Worm (Caenorhabditis elegans) whole organism, midembryonic: ENCODE measurements around the gene F35B3.4.

ENCODE experiments used
- T22C8.4 ChIP-seq: fragments of 200-800 bp; sonication (Bioruptor generic); IDR thresholded peaks from 2 replicates; pipeline ENCODE4 v1.3.6; 2022; ENCODE audit warnings: missing genetic modification characterization, missing compliant biosample characterization
- cog-1 ChIP-seq: sonication (generic microtip); optimal IDR thresholded peaks from 2 replicates; lab custom pipeline; 2016; ENCODE audit warnings: missing genetic modification characterization, missing compliant biosample characterization
- flt-1 ChIP-seq: fragments of 200-800 bp; sonication (Bioruptor generic); IDR thresholded peaks from 2 replicates; pipeline ENCODE4 v1.3.6; 2022; ENCODE audit warnings: missing genetic modification characterization, missing compliant biosample characterization
- klf-2 ChIP-seq: fragments of 200-800 bp; sonication (Bioruptor generic); conservative IDR thresholded peaks from 2 replicates; pipeline ENCODE4 v1.3.6; 2022; ENCODE audit warnings: missing genetic modification reagents, missing genetic modification characterization, missing compliant biosample characterization
- med-1 ChIP-seq: sonication (generic microtip); optimal IDR thresholded peaks from 2 replicates; lab custom pipeline; 2017; ENCODE audit warnings: missing genetic modification characterization, mild to moderate bottlenecking, missing compliant biosample characterization, antibody characterized with exemption, missing genetic modification reagents; ENCODE audit not compliant: insufficient read depth
- ref-1 ChIP-seq: fragments of 200-800 bp; sonication (Bioruptor generic); conservative IDR thresholded peaks from 2 replicates; pipeline ENCODE4 v1.3.6; 2022; ENCODE audit warnings: missing genetic modification reagents, missing genetic modification characterization, missing compliant biosample characterization
- tab-1 ChIP-seq: fragments of 200-800 bp; sonication (Bioruptor generic); IDR thresholded peaks from 2 replicates; pipeline ENCODE4 v1.3.6; 2022; ENCODE audit warnings: missing genetic modification characterization, missing compliant biosample characterization
- ztf-23 ChIP-seq: fragments of 200-800 bp; sonication (Bioruptor generic); IDR thresholded peaks from 2 replicates; pipeline ENCODE4 v1.3.6; 2022; ENCODE audit warnings: missing genetic modification reagents, missing genetic modification characterization, missing compliant biosample characterization
- ztf-29 ChIP-seq: fragments of 200-800 bp; sonication (Bioruptor generic); IDR thresholded peaks from 2 replicates; pipeline ENCODE4 v1.3.6; 2022; ENCODE audit warnings: missing genetic modification reagents, missing genetic modification characterization, missing compliant biosample characterization

Gene F35B3.4

DNA sequence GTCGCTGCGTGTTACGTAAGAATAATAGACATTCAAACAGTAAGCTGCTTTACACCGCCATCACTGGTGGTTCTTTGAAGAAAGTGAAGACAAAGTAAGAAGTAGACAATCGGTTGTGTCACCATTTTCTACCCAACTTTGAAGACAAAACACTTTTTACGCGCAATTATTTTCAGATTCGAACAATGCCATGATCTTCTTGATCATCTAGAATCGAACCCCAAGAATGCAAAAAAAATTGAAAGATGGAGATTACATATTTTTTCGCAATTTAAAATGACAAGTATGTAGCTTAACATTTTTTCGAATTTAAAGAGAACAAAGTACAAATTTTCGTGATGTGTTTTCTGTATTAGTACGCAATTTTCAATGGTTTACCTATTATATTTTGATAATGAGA lies at the start of gene F35B3.4:
F35B3.4 (minus strand) TSS at position 101 of the 400 bp plus-strand sequence.
- TF ChIP-seq klf-2: no peak
- TF ChIP-seq med-1: no peak
- no peak for TF ChIP-seq ztf-23 (GFP tag; lab: Robert Waterston, UW)
- TF ChIP-seq cog-1 (tag; lab: Kevin White, UChicago): no peak
- TF ChIP-seq ref-1 (GFP tag; lab: Robert Waterston, UW): no peak
- TF ChIP-seq tab-1 (GFP tag; lab: Robert Waterston, UW): no peak
- no peak for TF ChIP-seq ztf-29
- no peak for TF ChIP-seq T22C8.4
- no peak for TF ChIP-seq flt-1 (GFP tag; lab: Robert Waterston, UW)

DNA sequence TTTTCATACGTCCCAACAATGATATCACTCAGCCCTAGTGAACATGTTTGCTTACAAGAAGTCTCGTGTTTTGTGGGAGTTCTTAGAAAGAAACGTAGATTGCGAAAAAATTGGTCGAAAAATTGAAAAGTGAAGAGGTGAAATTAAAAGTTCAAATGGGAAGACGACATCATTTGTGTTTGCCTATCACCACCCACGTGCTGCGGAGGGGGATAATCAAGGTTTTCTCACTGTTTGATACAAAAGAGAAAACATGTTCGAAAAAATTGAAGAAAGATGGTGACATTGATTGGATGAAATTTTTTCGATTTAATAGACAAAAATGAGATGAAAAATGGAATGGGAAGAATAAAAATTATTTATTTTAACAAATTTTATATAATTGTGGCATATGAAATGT lies 49.7 kb upstream of the F35B3.4 start:
- no peak for TF ChIP-seq med-1
- TF ChIP-seq ztf-23 (GFP tag; lab: Robert Waterston, UW): no peak
- TF ChIP-seq tab-1 (GFP tag; lab: Robert Waterston, UW): no peak
- no peak for TF ChIP-seq klf-2
- no peak for TF ChIP-seq ref-1 (GFP tag; lab: Robert Waterston, UW)
- no peak for TF ChIP-seq ztf-29
- TF ChIP-seq T22C8.4: no peak
- no peak for TF ChIP-seq cog-1 (tag; lab: Kevin White, UChicago)
- TF ChIP-seq flt-1 (GFP tag; lab: Robert Waterston, UW): no peak

DNA sequence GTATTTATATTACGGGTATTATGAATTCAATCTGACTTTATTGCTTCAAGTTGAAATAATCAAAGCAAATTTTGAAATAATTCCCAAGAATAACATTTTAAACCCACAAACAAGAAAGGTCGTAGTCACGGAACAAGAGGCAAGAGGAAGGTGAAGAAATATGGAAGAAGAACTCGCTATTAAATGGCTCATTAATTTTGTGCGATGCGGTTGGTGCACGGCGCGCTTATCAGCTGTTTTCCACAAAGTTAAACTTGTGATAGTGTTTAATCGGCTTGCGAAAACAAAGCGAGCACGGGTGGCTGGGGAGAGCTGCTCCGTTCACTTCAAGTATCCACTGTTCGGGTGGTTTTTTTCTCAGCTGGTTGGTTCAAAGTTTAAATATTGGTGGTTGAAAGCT lies 46.2 kb upstream of the F35B3.4 start:
- no peak for TF ChIP-seq ref-1 (GFP tag; lab: Robert Waterston, UW)
- no peak for TF ChIP-seq tab-1 (GFP tag; lab: Robert Waterston, UW)
- TF ChIP-seq T22C8.4: no peak
- TF ChIP-seq flt-1 (GFP tag; lab: Robert Waterston, UW): no peak
- TF ChIP-seq med-1: no peak
- TF ChIP-seq klf-2: no peak
- no peak for TF ChIP-seq ztf-29
- no peak for TF ChIP-seq ztf-23 (GFP tag; lab: Robert Waterston, UW)

DNA sequence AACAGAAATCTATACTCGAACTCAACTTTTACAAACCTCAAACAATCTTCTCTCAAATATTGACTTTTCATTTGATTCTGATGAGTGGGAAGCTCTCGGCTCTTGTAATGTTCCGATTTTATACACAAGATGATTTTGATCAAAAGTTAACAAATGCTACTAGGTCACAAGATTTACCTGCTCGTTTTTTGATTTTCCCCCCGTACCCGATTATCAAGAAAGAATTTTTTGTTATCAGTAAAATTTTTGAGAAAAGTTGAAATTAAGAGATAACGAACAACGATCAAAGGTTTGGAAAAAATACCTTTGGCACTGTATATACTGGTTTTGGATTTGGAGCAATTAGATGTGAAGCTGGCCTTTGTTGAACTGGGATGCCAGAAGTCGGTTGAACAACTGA lies 44.1 kb upstream of the F35B3.4 start:
- TF ChIP-seq flt-1 (GFP tag; lab: Robert Waterston, UW) (no peak), cog-1 (tag; lab: Kevin White, UChicago) (no peak), tab-1 (GFP tag; lab: Robert Waterston, UW) (no peak), klf-2 (no peak), T22C8.4 (no peak), ztf-29 (no peak), ztf-23 (GFP tag; lab: Robert Waterston, UW) (no peak), med-1 (no peak), ref-1 (GFP tag; lab: Robert Waterston, UW) (no peak)

DNA sequence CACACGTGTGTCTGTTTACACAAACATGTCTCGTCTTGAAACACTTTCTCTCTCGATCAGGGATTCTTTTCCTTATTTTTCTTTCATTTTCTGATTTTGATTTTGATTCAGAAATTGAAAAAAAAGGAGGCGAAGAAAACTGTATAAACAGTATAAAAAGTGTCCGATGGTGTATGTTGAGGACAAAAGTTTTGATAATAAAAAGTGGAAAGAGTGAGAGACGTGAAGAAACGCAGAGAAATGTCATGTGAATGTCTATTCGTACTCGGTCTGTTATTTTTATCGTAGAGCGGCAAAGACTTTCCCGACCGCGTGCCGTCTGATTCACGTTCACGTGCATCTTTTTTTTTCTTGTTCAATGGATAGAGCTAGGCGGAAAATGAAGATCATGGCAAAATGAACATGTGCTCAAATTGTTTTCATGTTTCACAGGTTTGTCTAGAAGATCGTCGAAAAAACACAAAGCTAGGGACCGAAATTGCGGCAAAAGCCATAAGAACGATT lies 43.0 kb upstream of the F35B3.4 start:
- TF ChIP-seq flt-1 (GFP tag; lab: Robert Waterston, UW) (no peak), klf-2 (no peak), ref-1 (GFP tag; lab: Robert Waterston, UW) (no peak), cog-1 (tag; lab: Kevin White, UChicago) (no peak), med-1 (no peak), ztf-29 (no peak), ztf-23 (GFP tag; lab: Robert Waterston, UW) (no peak), tab-1 (GFP tag; lab: Robert Waterston, UW) (no peak), T22C8.4 (no peak)

DNA sequence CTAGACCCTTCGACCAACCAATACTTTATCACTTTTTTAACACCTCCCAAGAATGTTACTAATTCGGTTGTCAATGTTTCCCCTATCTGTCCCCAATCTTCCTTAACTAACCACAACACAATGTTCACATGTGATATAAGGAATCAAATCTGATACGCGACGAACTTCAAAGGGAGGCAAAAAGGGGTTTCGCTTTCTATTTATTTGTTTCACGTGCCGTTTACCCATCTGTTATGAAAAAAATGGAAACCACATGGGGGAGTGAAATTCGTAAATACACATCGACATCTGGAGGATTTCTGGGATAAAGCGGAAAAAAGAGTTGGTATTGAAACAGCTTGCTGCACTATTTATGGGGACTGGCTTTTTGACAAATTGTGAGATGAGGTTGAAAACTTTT lies 41.4 kb upstream of the F35B3.4 start:
- TF ChIP-seq T22C8.4 (no peak), ref-1 (GFP tag; lab: Robert Waterston, UW) (no peak), med-1 (no peak), ztf-23 (GFP tag; lab: Robert Waterston, UW) (no peak), cog-1 (tag; lab: Kevin White, UChicago) (no peak), flt-1 (GFP tag; lab: Robert Waterston, UW) (no peak), ztf-29 (no peak), tab-1 (GFP tag; lab: Robert Waterston, UW) (no peak), klf-2 (no peak)

DNA sequence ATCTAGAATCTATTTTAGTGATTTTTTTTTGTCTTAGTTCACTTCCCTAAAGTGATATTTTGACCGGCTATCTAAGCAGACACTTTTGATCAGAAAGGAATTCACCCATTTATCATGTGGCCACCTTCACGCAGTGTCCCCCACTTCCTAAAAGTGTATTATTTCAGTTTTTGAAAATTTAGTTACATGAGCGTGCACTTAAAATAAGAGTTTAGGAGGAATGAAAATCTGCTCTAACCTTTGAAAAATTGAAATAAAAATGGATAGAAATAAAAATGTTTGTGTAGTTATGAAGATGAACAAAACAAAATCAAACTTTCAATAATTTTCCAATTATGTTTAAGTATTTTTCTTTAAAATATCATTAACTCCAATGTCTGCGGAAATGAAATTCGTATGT lies 39.0 kb upstream of the F35B3.4 start:
- TF ChIP-seq ref-1 (GFP tag; lab: Robert Waterston, UW) (no peak), klf-2 (no peak), tab-1 (GFP tag; lab: Robert Waterston, UW) (no peak), cog-1 (tag; lab: Kevin White, UChicago) (no peak), T22C8.4 (no peak), med-1 (no peak), ztf-23 (GFP tag; lab: Robert Waterston, UW) (no peak), flt-1 (GFP tag; lab: Robert Waterston, UW) (no peak), ztf-29 (no peak)

DNA sequence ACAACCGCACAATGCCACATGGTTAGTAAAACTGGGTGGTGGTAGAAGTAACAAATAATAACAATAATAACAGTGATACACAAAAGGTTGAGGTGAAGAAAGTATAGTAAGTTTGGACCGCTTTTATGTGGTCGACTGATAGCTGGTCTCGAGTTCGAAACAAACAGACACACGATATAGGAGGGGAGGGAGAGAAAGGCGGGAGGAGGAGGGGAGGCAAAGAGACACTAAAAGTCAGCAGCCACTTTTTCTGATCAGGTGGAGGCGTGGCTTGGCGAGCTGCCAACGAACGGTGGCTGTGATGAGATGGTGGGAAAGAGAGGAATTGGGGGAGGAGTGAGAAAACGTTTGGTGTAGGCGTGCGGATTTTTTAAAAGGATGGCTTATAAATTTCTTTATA lies 37.6 kb upstream of the F35B3.4 start:
- no peak for TF ChIP-seq tab-1 (GFP tag; lab: Robert Waterston, UW)
- 0 out of 2 replicates have a peak, but pooled peaks have one; percentile 25 for TF ChIP-seq ztf-23 (GFP tag; lab: Robert Waterston, UW)

DNA sequence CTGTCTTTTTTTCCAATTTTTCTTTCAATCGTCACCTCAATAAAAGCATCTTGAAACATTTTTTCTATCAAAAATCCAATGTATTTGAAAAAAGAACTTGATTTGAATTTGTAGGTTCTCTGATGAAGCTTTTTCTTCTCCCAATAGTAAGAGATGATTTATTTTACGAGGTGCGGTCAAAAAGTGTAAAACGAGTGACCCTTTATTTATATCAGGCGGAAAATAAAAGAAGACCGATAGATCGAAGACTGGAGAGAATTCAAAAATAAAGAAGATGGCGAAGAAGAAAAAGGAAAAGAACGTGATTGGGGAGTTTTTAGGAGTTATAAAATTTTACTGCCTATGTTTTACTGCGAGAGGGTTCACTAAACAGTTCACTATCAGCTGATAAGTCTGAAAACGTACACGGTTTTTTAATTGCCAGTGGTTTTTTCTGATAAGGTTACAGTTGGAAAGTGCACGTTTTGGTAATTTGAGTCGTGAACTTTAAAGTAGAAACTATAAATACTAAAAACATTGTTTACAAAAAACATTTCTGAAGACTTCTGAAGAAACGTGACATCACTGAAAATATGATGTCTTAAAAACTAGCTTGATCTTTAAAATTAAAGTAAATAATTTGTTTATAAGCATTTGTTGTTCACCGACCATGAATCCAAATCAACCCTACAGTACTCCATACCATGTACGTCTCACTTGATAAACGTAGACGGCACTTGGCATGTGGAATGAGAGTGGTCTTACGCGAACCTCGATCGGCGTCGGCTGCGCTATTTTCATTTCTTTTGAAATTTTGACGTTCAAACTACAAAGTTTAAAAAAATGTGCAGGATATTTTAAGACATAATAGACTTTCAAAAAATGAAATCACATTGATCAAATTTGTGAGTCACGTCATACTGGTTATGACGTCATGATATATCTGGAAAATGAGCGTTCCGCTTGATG lies 35.4 kb upstream of the F35B3.4 start:
- no peak for TF ChIP-seq ztf-23 (GFP tag; lab: Robert Waterston, UW)
- no peak for TF ChIP-seq med-1
- TF ChIP-seq flt-1 (GFP tag; lab: Robert Waterston, UW): no peak
- TF ChIP-seq klf-2: no peak
- TF ChIP-seq ztf-29: no peak
- TF ChIP-seq tab-1 (GFP tag; lab: Robert Waterston, UW): no peak
- TF ChIP-seq cog-1 (tag; lab: Kevin White, UChicago): no peak

DNA sequence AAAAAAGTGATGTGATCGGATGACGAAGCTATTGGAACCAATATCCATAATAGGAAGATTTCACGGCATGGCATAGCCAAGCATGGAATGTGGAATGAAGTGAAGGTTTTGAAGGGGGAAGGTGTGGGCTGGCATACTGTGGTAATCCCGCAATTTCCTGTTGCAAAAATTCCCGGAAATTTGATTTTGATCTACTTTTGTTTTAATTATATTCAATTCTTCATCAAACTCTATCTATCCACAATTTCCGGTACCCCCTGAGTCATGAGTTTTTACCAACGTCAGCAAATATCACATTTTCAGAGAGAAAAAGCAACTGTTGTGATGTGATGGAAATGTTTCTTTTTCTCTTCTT lies 34.7 kb upstream of the F35B3.4 start, which contains the start of gene gcy-11:
gcy-11 (minus strand) TSS at position 101 of the 355 bp plus-strand sequence.
- TF ChIP-seq ztf-29: no peak
- TF ChIP-seq T22C8.4: no peak
